Worm (Caenorhabditis elegans) whole organism, young adult: ENCODE results near the gene C15H11.1.

ENCODE experiments used
- B0019.2 ChIP-seq: fragments of 200-800 bp; sonication (Bioruptor generic); conservative IDR thresholded peaks from 2 replicates; pipeline ENCODE4 v1.3.6; 2022; ENCODE audit warnings: missing genetic modification reagents, missing genetic modification characterization, missing compliant biosample characterization
- B0035.1 ChIP-seq: sonication (generic microtip); optimal IDR thresholded peaks from 2 replicates; lab custom pipeline; 2016; ENCODE audit warnings: missing genetic modification characterization, mild to moderate bottlenecking, missing compliant biosample characterization, missing genotype, missing genetic modification reagents
- C06A6.2 ChIP-seq: fragments of 200-800 bp; sonication (Bioruptor generic); conservative IDR thresholded peaks from 2 replicates; pipeline ENCODE4 v1.3.6; 2022; ENCODE audit warnings: missing genetic modification characterization, missing compliant biosample characterization
- F33H1.4 ChIP-seq: fragments of 200-800 bp; sonication (Bioruptor generic); IDR thresholded peaks from 2 replicates; pipeline ENCODE4 v1.3.6; 2022; ENCODE audit warnings: missing genetic modification reagents, missing genetic modification characterization, missing compliant biosample characterization
- F37B4.10 ChIP-seq: fragments of 200-800 bp; sonication (Bioruptor generic); IDR thresholded peaks from 2 replicates; pipeline ENCODE4 v1.3.6; 2022; ENCODE audit warnings: missing genetic modification characterization, missing compliant biosample characterization
- F52B5.7 ChIP-seq: sonication (generic microtip); optimal IDR thresholded peaks from 2 replicates; lab custom pipeline; 2016; ENCODE audit warnings: mild to moderate bottlenecking, missing genetic modification characterization, missing compliant biosample characterization
- K11D2.4 ChIP-seq: fragments of 200-800 bp; sonication (Bioruptor generic); IDR thresholded peaks from 2 replicates; pipeline ENCODE4 v1.3.6; 2022; ENCODE audit warnings: missing genetic modification reagents, missing genetic modification characterization, missing compliant biosample characterization
- K12H6.12 ChIP-seq: fragments of 200-800 bp; sonication (Bioruptor generic); optimal IDR thresholded peaks from 2 replicates; lab custom pipeline; 2018; ENCODE audit warnings: mild to moderate bottlenecking, missing genetic modification characterization, missing compliant biosample characterization
- Y53F4B.3 ChIP-seq: fragments of 200-800 bp; sonication (Bioruptor generic); IDR thresholded peaks from 2 replicates; pipeline ENCODE4 v1.3.6; 2022; ENCODE audit warnings: missing genetic modification reagents, missing genetic modification characterization, missing compliant biosample characterization
- Y53G8AR.9 ChIP-seq: fragments of 200-800 bp; sonication (Bioruptor generic); conservative IDR thresholded peaks from 2 replicates; pipeline ENCODE4 v1.3.6; 2022; ENCODE audit warnings: missing genetic modification reagents, missing genetic modification characterization, missing compliant biosample characterization
- Y56A3A.18 ChIP-seq: fragments of 200-800 bp; sonication (Bioruptor generic); IDR thresholded peaks from 2 replicates; pipeline ENCODE4 v1.3.6; 2022; ENCODE audit warnings: missing genetic modification reagents, missing genetic modification characterization, missing compliant biosample characterization
- akir-1 ChIP-seq: fragments of 200-800 bp; sonication (Bioruptor generic); optimal IDR thresholded peaks from 2 replicates; lab custom pipeline; 2018; ENCODE audit warnings: mild to moderate bottlenecking, missing genetic modification characterization, moderate library complexity, missing compliant biosample characterization
- aptf-2 ChIP-seq: fragments of 200-800 bp; sonication (Bioruptor generic); conservative IDR thresholded peaks from 2 replicates; pipeline ENCODE4 v1.3.6; 2022; ENCODE audit warnings: missing genetic modification reagents, missing genetic modification characterization, missing compliant biosample characterization
- athp-1 ChIP-seq: sonication (generic microtip); optimal IDR thresholded peaks from 2 replicates; lab custom pipeline; 2017; ENCODE audit warnings: mild to moderate bottlenecking, missing genetic modification characterization, missing compliant biosample characterization
- attf-5 ChIP-seq: fragments of 200-800 bp; sonication (Bioruptor generic); optimal IDR thresholded peaks from 2 replicates; lab custom pipeline; 2018; ENCODE audit warnings: mild to moderate bottlenecking, missing genetic modification characterization, missing compliant biosample characterization
- ccch-3 ChIP-seq: fragments of 200-800 bp; sonication (Bioruptor generic); optimal IDR thresholded peaks from 2 replicates; lab custom pipeline; 2018; ENCODE audit warnings: mild to moderate bottlenecking, missing genetic modification characterization, missing compliant biosample characterization
- cebp-1 ChIP-seq, 2 experiments: fragments of 200-800 bp in 1 of 2; sonication (Bioruptor generic) in 1 of 2; sonication (generic microtip) in 1 of 2; IDR thresholded peaks in 1 of 2; optimal IDR thresholded peaks in 1 of 2; 2 replicates each; pipeline versions ENCODE4 v1.3.6 to Lab custom; 2017 to 2022; ENCODE audit warnings: missing compliant biosample characterization in 2 of 2, missing genetic modification characterization in 2 of 2, mild to moderate bottlenecking in 1 of 2, missing genetic modification reagents in 1 of 2, moderate library complexity in 1 of 2
- ceh-58 ChIP-seq: fragments of 200-800 bp; sonication (Bioruptor generic); IDR thresholded peaks from 2 replicates; pipeline ENCODE4 v1.3.6; 2022; ENCODE audit warnings: missing genetic modification characterization, missing compliant biosample characterization
- chd-7 ChIP-seq: sonication (generic microtip); optimal IDR thresholded peaks from 2 replicates; lab custom pipeline; 2016; ENCODE audit warnings: mild to moderate bottlenecking, missing genetic modification characterization, moderate library complexity, missing compliant biosample characterization
- dpff-1 ChIP-seq: sonication (generic microtip); optimal IDR thresholded peaks from 2 replicates; lab custom pipeline; 2017; ENCODE audit warnings: mild to moderate bottlenecking, missing genetic modification characterization, missing compliant biosample characterization
- efl-1 ChIP-seq: fragments of 150-350 bp; optimal IDR thresholded peaks from 2 replicates; lab custom pipeline; 2014; ENCODE audit warnings: missing biosample characterization, missing genetic modification reagents, missing genetic modification characterization
- egl-18 ChIP-seq: fragments of 200-800 bp; sonication (Bioruptor generic); IDR thresholded peaks from 2 replicates; pipeline ENCODE4 v1.3.6; 2022; ENCODE audit warnings: missing genetic modification reagents, missing genetic modification characterization, missing compliant biosample characterization
- ets-4 ChIP-seq: fragments of 200-800 bp; sonication (Bioruptor generic); optimal IDR thresholded peaks from 2 replicates; lab custom pipeline; 2018; ENCODE audit warnings: mild to moderate bottlenecking, missing genetic modification characterization, missing compliant biosample characterization
- hlh-12 ChIP-seq: sonication (generic microtip); optimal IDR thresholded peaks from 2 replicates; lab custom pipeline; 2016; ENCODE audit warnings: missing genetic modification characterization, missing compliant biosample characterization
- hlh-26 ChIP-seq: fragments of 200-800 bp; sonication (Bioruptor generic); conservative IDR thresholded peaks from 2 replicates; pipeline ENCODE4 v1.3.6; 2022; ENCODE audit warnings: missing genetic modification reagents, missing genetic modification characterization, missing compliant biosample characterization
- hmg-1.2 ChIP-seq: fragments of 200-800 bp; sonication (Bioruptor generic); IDR thresholded peaks from 2 replicates; pipeline ENCODE4 v1.3.6; 2022; ENCODE audit warnings: missing genetic modification reagents, missing genetic modification characterization, missing compliant biosample characterization
- hmg-20 ChIP-seq: fragments of 200-800 bp; sonication (Bioruptor generic); IDR thresholded peaks from 2 replicates; pipeline ENCODE4 v1.3.6; 2022; ENCODE audit warnings: missing genetic modification reagents, missing genetic modification characterization, missing compliant biosample characterization
- let-526 ChIP-seq: fragments of 200-800 bp; sonication (Bioruptor generic); IDR thresholded peaks from 2 replicates; pipeline ENCODE4 v1.3.6; 2022; ENCODE audit warnings: missing genetic modification reagents, missing genetic modification characterization, missing compliant biosample characterization
- lin-40 ChIP-seq: sonication (generic microtip); optimal IDR thresholded peaks from 2 replicates; lab custom pipeline; 2016; ENCODE audit warnings: missing genetic modification characterization, mild to moderate bottlenecking, missing compliant biosample characterization, missing genotype, missing genetic modification reagents
- lin-54 ChIP-seq: fragments of 200-800 bp; sonication (Bioruptor generic); optimal IDR thresholded peaks from 2 replicates; lab custom pipeline; 2018; ENCODE audit warnings: mild to moderate bottlenecking, missing genetic modification characterization, missing compliant biosample characterization
- lsy-27 ChIP-seq: sonication (generic microtip); optimal IDR thresholded peaks from 2 replicates; lab custom pipeline; 2017; ENCODE audit warnings: missing genetic modification characterization, mild to moderate bottlenecking, missing compliant biosample characterization, antibody characterized with exemption, missing genotype, borderline replicate concordance; ENCODE audit not compliant: insufficient read depth
- madf-6 ChIP-seq: fragments of 200-800 bp; sonication (Bioruptor generic); IDR thresholded peaks from 2 replicates; pipeline ENCODE4 v1.3.6; 2022; ENCODE audit warnings: missing genetic modification reagents, missing genetic modification characterization, missing compliant biosample characterization
- mcd-1 ChIP-seq: fragments of 200-800 bp; sonication (Bioruptor generic); IDR thresholded peaks from 2 replicates; pipeline ENCODE4 v1.3.6; 2022; ENCODE audit warnings: missing genetic modification reagents, missing genetic modification characterization, missing compliant biosample characterization
- nfyb-1 ChIP-seq: fragments of 200-800 bp; sonication (Bioruptor generic); IDR thresholded peaks from 2 replicates; pipeline ENCODE4 v1.3.6; 2022; ENCODE audit warnings: missing genetic modification reagents, missing genetic modification characterization, missing compliant biosample characterization
- nhr-120 ChIP-seq: fragments of 200-800 bp; sonication (Bioruptor generic); IDR thresholded peaks from 2 replicates; pipeline ENCODE4 v1.3.6; 2022; ENCODE audit warnings: missing genetic modification characterization, missing compliant biosample characterization
- nhr-80 ChIP-seq: sonication (generic microtip); optimal IDR thresholded peaks from 2 replicates; lab custom pipeline; 2016; ENCODE audit warnings: missing genetic modification characterization, missing compliant biosample characterization
- rec-8 ChIP-seq, 2 experiments: sonication (generic microtip); optimal IDR thresholded peaks; 2 replicates each; lab custom pipeline; 2016; ENCODE audit warnings: mild to moderate bottlenecking in 2 of 2, missing genetic modification characterization in 2 of 2, missing genetic modification reagents in 2 of 2, missing genotype in 2 of 2, missing biosample characterization in 1 of 2, missing compliant biosample characterization in 1 of 2, moderate library complexity in 1 of 2
- rpc-1 ChIP-seq, 2 experiments: fragments of 150-350 bp in 1 of 2; sonication (generic microtip) in 1 of 2; optimal IDR thresholded peaks; 2 replicates each; lab custom pipeline; 2014 to 2018; ENCODE audit warnings: missing biosample characterization in 1 of 2, missing genetic modification characterization in 1 of 2, missing genetic modification reagents in 1 of 2, missing genotype in 1 of 2
- sea-2 ChIP-seq: fragments of 200-800 bp; sonication (Bioruptor generic); IDR thresholded peaks from 2 replicates; pipeline ENCODE4 v1.3.6; 2022; ENCODE audit warnings: missing genetic modification characterization, missing compliant biosample characterization
- snpc-3.4 ChIP-seq: sonication (generic microtip); optimal IDR thresholded peaks from 2 replicates; lab custom pipeline; 2017; ENCODE audit warnings: missing genetic modification characterization, mild to moderate bottlenecking, missing compliant biosample characterization, antibody characterized with exemption, moderate library complexity, missing genotype, missing genetic modification reagents
- snpc-4 ChIP-seq, 5 experiments: fragments of 150-350 bp in 1 of 5; sonication (generic microtip) in 4 of 5; optimal IDR thresholded peaks; 2 replicates each; lab custom pipeline; 2014 to 2018; ENCODE audit warnings: missing genetic modification characterization in 5 of 5, missing biosample characterization in 3 of 5, antibody characterized with exemption in 2 of 5, mild to moderate bottlenecking in 2 of 5, missing compliant biosample characterization in 2 of 5, missing genotype in 2 of 5, moderate library complexity in 2 of 5, missing genetic modification reagents in 1 of 5
- tbp1 ChIP-seq: fragments of 200-800 bp; sonication (Bioruptor generic); optimal IDR thresholded peaks from 2 replicates; lab custom pipeline; 2018; ENCODE audit warnings: mild to moderate bottlenecking, missing genetic modification characterization, missing compliant biosample characterization
- tbx-9 ChIP-seq: sonication (generic microtip); optimal IDR thresholded peaks from 2 replicates; lab custom pipeline; 2016; ENCODE audit warnings: borderline replicate concordance, missing genetic modification characterization, inconsistent platforms, missing compliant biosample characterization
- xnd-1 ChIP-seq: sonication (generic microtip); optimal IDR thresholded peaks from 2 replicates; lab custom pipeline; 2016; ENCODE audit warnings: missing genotype, missing genetic modification reagents, missing genetic modification characterization, missing compliant biosample characterization
- ztf-28 ChIP-seq: fragments of 200-800 bp; sonication (Bioruptor generic); IDR thresholded peaks from 2 replicates; pipeline ENCODE4 v1.3.6; 2022; ENCODE audit warnings: missing genetic modification reagents, missing genetic modification characterization, missing compliant biosample characterization
- ztf-6 ChIP-seq: fragments of 200-800 bp; sonication (Bioruptor generic); IDR thresholded peaks from 2 replicates; pipeline ENCODE4 v1.3.6; 2022; ENCODE audit warnings: missing genetic modification reagents, missing genetic modification characterization, missing compliant biosample characterization

C15H11.1 gene

ce11 chrV:14354258-14354877 is 39.2 kb upstream of the C15H11.1 start, which contains the start of gene Y49A3A.3:
TSS of gene Y49A3A.3 (plus strand) at chrV:14354410.
- TF ChIP-seq hlh-12 (tag; lab: Kevin White, UChicago): no peak
- peak; percentile 59; the same call in 1 of the 2 replicates for TF ChIP-seq K11D2.4
- TF ChIP-seq nhr-80 (tag; lab: Kevin White, UChicago): peak; percentile 25
- TF ChIP-seq hlh-26 (GFP tag; lab: Robert Waterston, UW): no peak
- peak; percentile 87 for TF ChIP-seq F52B5.7 (tag; lab: Kevin White, UChicago)
- TF ChIP-seq attf-5 (GFP tag; lab: Kevin White, UChicago): peak; percentile 43
- no peak for TF ChIP-seq lsy-27
- TF ChIP-seq athp-1: peak; percentile 88
- no peak for TF ChIP-seq Y53F4B.3 (GFP tag; lab: Robert Waterston, UW)
- TF ChIP-seq B0035.1: peak; percentile 65
- no peak for TF ChIP-seq snpc-4 (GFP tag; optimal IDR thresholded peaks at IDR 0.05; lab: Kevin White, UChicago)
- TF ChIP-seq snpc-4 (tag; optimal IDR thresholded peaks at IDR 0.05; lab: Kevin White, UChicago): peak in 3 of 4 experiments; percentile 51 to 63 (median 59)
- TF ChIP-seq ccch-3: no peak
- TF ChIP-seq dpff-1 (tag; lab: Kevin White, UChicago): peak; percentile 43
- TF ChIP-seq snpc-3.4 (tag; lab: Kevin White, UChicago): no peak
- no peak for TF ChIP-seq ztf-6 (GFP tag; lab: Robert Waterston, UW)
- TF ChIP-seq aptf-2 (GFP tag; lab: Robert Waterston, UW): no peak
- no peak for TF ChIP-seq Y56A3A.18 (GFP tag; lab: Robert Waterston, UW)
- peak; percentile 78 for TF ChIP-seq nfyb-1 (GFP tag; lab: Robert Waterston, UW)
- 0 out of 2 replicates have a peak, but pooled peaks have one; percentile 13 for TF ChIP-seq C06A6.2 (GFP tag; lab: Robert Waterston, UW)
- peak; percentile 54 for TF ChIP-seq tbp1 (GFP tag; lab: Kevin White, UChicago)
- TF ChIP-seq xnd-1 (tag; lab: Kevin White, UChicago): no peak
- TF ChIP-seq mcd-1 (GFP tag; lab: Robert Waterston, UW): peak; percentile 49
- no peak for TF ChIP-seq rpc-1 (optimal IDR thresholded peaks at IDR 0.05; lab: Kevin White, UChicago)
- no peak for TF ChIP-seq rpc-1 (tag; optimal IDR thresholded peaks at IDR 0.05; lab: Kevin White, UChicago)
- TF ChIP-seq K12H6.12 (tag; lab: Kevin White, UChicago): no peak
- TF ChIP-seq ztf-28 (GFP tag; lab: Robert Waterston, UW): no peak
- TF ChIP-seq F37B4.10 (GFP tag; lab: Robert Waterston, UW): no peak
- TF ChIP-seq Y53G8AR.9 (GFP tag; lab: Robert Waterston, UW): 0 out of 2 replicates have a peak, but pooled peaks have one; percentile 78
- no peak for TF ChIP-seq ets-4 (GFP tag; lab: Kevin White, UChicago)
- no peak for TF ChIP-seq cebp-1 (GFP tag; IDR thresholded peaks at IDR 0.05; lab: Robert Waterston, UW)
- peak; percentile 70 for TF ChIP-seq cebp-1 (tag; optimal IDR thresholded peaks at IDR 0.05; lab: Kevin White, UChicago)
- TF ChIP-seq akir-1: peak; percentile 13
- peak; percentile 23; the same call in 1 of the 2 replicates for TF ChIP-seq hmg-1.2 (GFP tag; lab: Robert Waterston, UW)
- TF ChIP-seq tbx-9 (tag; lab: Kevin White, UChicago): no peak
- no peak for TF ChIP-seq nhr-120 (GFP tag; lab: Robert Waterston, UW)
- no peak for TF ChIP-seq rec-8 (tag; optimal IDR thresholded peaks at IDR 0.05; lab: Kevin White, UChicago)
- TF ChIP-seq ceh-58: no peak
- no peak for TF ChIP-seq let-526 (GFP tag; lab: Robert Waterston, UW)
- peak; percentile 91 for TF ChIP-seq chd-7 (tag; lab: Kevin White, UChicago)
- peak; percentile 56 for TF ChIP-seq madf-6
- TF ChIP-seq efl-1 (GFP tag; lab: Kevin White, UChicago): no peak
- TF ChIP-seq F33H1.4: no peak
- no peak for TF ChIP-seq sea-2 (GFP tag; lab: Robert Waterston, UW)
- no peak for TF ChIP-seq hmg-20 (GFP tag; lab: Robert Waterston, UW)
- TF ChIP-seq B0019.2: no peak
- TF ChIP-seq lin-54 (GFP tag; lab: Kevin White, UChicago): peak; percentile 43
- TF ChIP-seq lin-40: peak; percentile 82
- no peak for TF ChIP-seq egl-18 (GFP tag; lab: Robert Waterston, UW)
